Worm (Caenorhabditis elegans) whole organism, young adult: ENCODE measurements around the gene R03G8.1.

Source experiments
- D2030.7 ChIP-seq: fragments of 200-800 bp; sonication (Bioruptor generic); IDR thresholded peaks from 2 replicates; pipeline ENCODE4 v1.3.6; 2022; ENCODE audit warnings: missing genetic modification reagents, missing genetic modification characterization, missing compliant biosample characterization
- F52B5.7 ChIP-seq: sonication (generic microtip); optimal IDR thresholded peaks from 2 replicates; lab custom pipeline; 2016; ENCODE audit warnings: mild to moderate bottlenecking, missing genetic modification characterization, missing compliant biosample characterization
- F57C9.4 ChIP-seq: sonication (generic microtip); optimal IDR thresholded peaks from 2 replicates; lab custom pipeline; 2017; ENCODE audit warnings: mild to moderate bottlenecking, missing genetic modification characterization, missing compliant biosample characterization
- Y56A3A.18 ChIP-seq: fragments of 200-800 bp; sonication (Bioruptor generic); IDR thresholded peaks from 2 replicates; pipeline ENCODE4 v1.3.6; 2022; ENCODE audit warnings: missing genetic modification reagents, missing genetic modification characterization, missing compliant biosample characterization
- Y79H2A.3 ChIP-seq: fragments of 200-800 bp; sonication (Bioruptor generic); conservative IDR thresholded peaks from 2 replicates; pipeline ENCODE4 v1.3.6; 2022; ENCODE audit warnings: missing genetic modification reagents, missing genetic modification characterization, missing compliant biosample characterization
- ZK185.1 ChIP-seq: sonication (generic microtip); optimal IDR thresholded peaks from 2 replicates; lab custom pipeline; 2016; ENCODE audit warnings: mild to moderate bottlenecking, missing genetic modification characterization, missing compliant biosample characterization; ENCODE audit not compliant: poor library complexity, severe bottlenecking
- ama-1 ChIP-seq, 3 experiments: fragments of 150-350 bp in 1 of 3; sonication (generic microtip) in 2 of 3; optimal IDR thresholded peaks; 2 replicates each; lab custom pipeline; 2014 to 2018; ENCODE audit warnings: missing biosample characterization in 2 of 3, missing genetic modification characterization in 2 of 3, missing genetic modification reagents in 2 of 3
- aptf-2 ChIP-seq: fragments of 200-800 bp; sonication (Bioruptor generic); conservative IDR thresholded peaks from 2 replicates; pipeline ENCODE4 v1.3.6; 2022; ENCODE audit warnings: missing genetic modification reagents, missing genetic modification characterization, missing compliant biosample characterization
- aptf-3 ChIP-seq: fragments of 200-800 bp; sonication (Bioruptor generic); IDR thresholded peaks from 2 replicates; pipeline ENCODE4 v1.3.6; 2022; ENCODE audit warnings: missing genetic modification characterization, missing compliant biosample characterization
- athp-1 ChIP-seq: sonication (generic microtip); optimal IDR thresholded peaks from 2 replicates; lab custom pipeline; 2017; ENCODE audit warnings: mild to moderate bottlenecking, missing genetic modification characterization, missing compliant biosample characterization
- bed-2 ChIP-seq: fragments of 200-800 bp; sonication (Bioruptor generic); IDR thresholded peaks from 2 replicates; pipeline ENCODE4 v1.3.6; 2022; ENCODE audit warnings: missing genetic modification reagents, missing genetic modification characterization, missing compliant biosample characterization
- ccch-3 ChIP-seq: fragments of 200-800 bp; sonication (Bioruptor generic); optimal IDR thresholded peaks from 2 replicates; lab custom pipeline; 2018; ENCODE audit warnings: mild to moderate bottlenecking, missing genetic modification characterization, missing compliant biosample characterization
- cebp-2 ChIP-seq: fragments of 200-800 bp; sonication (Bioruptor generic); IDR thresholded peaks from 2 replicates; pipeline ENCODE4 v1.3.6; 2022; ENCODE audit warnings: missing genetic modification characterization, missing compliant biosample characterization
- ceh-91 ChIP-seq: fragments of 200-800 bp; sonication (Bioruptor generic); IDR thresholded peaks from 2 replicates; pipeline ENCODE4 v1.3.6; 2022; ENCODE audit warnings: missing genetic modification reagents, missing genetic modification characterization, missing compliant biosample characterization
- dox-1 ChIP-seq: fragments of 200-800 bp; sonication (Bioruptor generic); IDR thresholded peaks from 2 replicates; pipeline ENCODE4 v1.3.6; 2022; ENCODE audit warnings: missing genetic modification reagents, missing genetic modification characterization, missing compliant biosample characterization
- ekl-4 ChIP-seq: fragments of 200-800 bp; sonication (Bioruptor generic); IDR thresholded peaks from 2 replicates; pipeline ENCODE4 v1.3.6; 2022; ENCODE audit warnings: missing genetic modification reagents, missing genetic modification characterization, missing compliant biosample characterization
- ets-4 ChIP-seq: fragments of 200-800 bp; sonication (Bioruptor generic); optimal IDR thresholded peaks from 2 replicates; lab custom pipeline; 2018; ENCODE audit warnings: mild to moderate bottlenecking, missing genetic modification characterization, missing compliant biosample characterization
- fkh-3 ChIP-seq: sonication (generic microtip); optimal IDR thresholded peaks from 2 replicates; lab custom pipeline; 2016; ENCODE audit warnings: mild to moderate bottlenecking, missing genetic modification characterization, missing compliant biosample characterization
- him-1 ChIP-seq: sonication (generic microtip); optimal IDR thresholded peaks from 2 replicates; lab custom pipeline; 2016; ENCODE audit warnings: missing genotype, missing genetic modification reagents, missing genetic modification characterization, missing compliant biosample characterization
- hmg-1.2 ChIP-seq: fragments of 200-800 bp; sonication (Bioruptor generic); IDR thresholded peaks from 2 replicates; pipeline ENCODE4 v1.3.6; 2022; ENCODE audit warnings: missing genetic modification reagents, missing genetic modification characterization, missing compliant biosample characterization
- hrde-1 ChIP-seq: sonication (generic microtip); optimal IDR thresholded peaks from 2 replicates; lab custom pipeline; 2016; ENCODE audit warnings: missing genetic modification characterization, mild to moderate bottlenecking, missing compliant biosample characterization, moderate library complexity, missing genotype, missing genetic modification reagents, borderline replicate concordance
- hsf-1 ChIP-seq: fragments of 200-800 bp; sonication (Bioruptor generic); IDR thresholded peaks from 2 replicates; pipeline ENCODE4 v1.3.6; 2022; ENCODE audit warnings: missing genetic modification reagents, missing genetic modification characterization, missing compliant biosample characterization
- let-526 ChIP-seq: fragments of 200-800 bp; sonication (Bioruptor generic); IDR thresholded peaks from 2 replicates; pipeline ENCODE4 v1.3.6; 2022; ENCODE audit warnings: missing genetic modification reagents, missing genetic modification characterization, missing compliant biosample characterization
- let-607 ChIP-seq, 2 experiments: fragments of 200-800 bp in 1 of 2; sonication (Bioruptor generic) in 1 of 2; sonication (generic microtip) in 1 of 2; optimal IDR thresholded peaks; 2 replicates each; lab custom pipeline; 2016 to 2018; ENCODE audit warnings: mild to moderate bottlenecking in 2 of 2, missing compliant biosample characterization in 2 of 2, missing genetic modification characterization in 2 of 2, moderate library complexity in 2 of 2, missing genotype in 1 of 2
- lin-26 ChIP-seq: fragments of 200-800 bp; sonication (Bioruptor generic); IDR thresholded peaks from 2 replicates; pipeline ENCODE4 v1.3.6; 2022; ENCODE audit warnings: missing genetic modification reagents, missing genetic modification characterization, missing compliant biosample characterization
- lin-35 ChIP-seq, 3 experiments: fragments of 150-350 bp in 2 of 3; sonication (generic microtip) in 1 of 3; optimal IDR thresholded peaks; 2 replicates each; lab custom pipeline; 2014 to 2018; ENCODE audit warnings: missing biosample characterization in 3 of 3, missing genetic modification characterization in 3 of 3, missing genetic modification reagents in 3 of 3
- lin-54 ChIP-seq: fragments of 200-800 bp; sonication (Bioruptor generic); optimal IDR thresholded peaks from 2 replicates; lab custom pipeline; 2018; ENCODE audit warnings: mild to moderate bottlenecking, missing genetic modification characterization, missing compliant biosample characterization
- lsy-27 ChIP-seq: sonication (generic microtip); optimal IDR thresholded peaks from 2 replicates; lab custom pipeline; 2017; ENCODE audit warnings: missing genetic modification characterization, mild to moderate bottlenecking, missing compliant biosample characterization, antibody characterized with exemption, missing genotype, borderline replicate concordance; ENCODE audit not compliant: insufficient read depth
- madf-10 ChIP-seq: sonication (generic microtip); optimal IDR thresholded peaks from 2 replicates; lab custom pipeline; 2016; ENCODE audit warnings: mild to moderate bottlenecking, missing genetic modification characterization, missing compliant biosample characterization
- mes-4 ChIP-seq: sonication (generic microtip); optimal IDR thresholded peaks from 2 replicates; lab custom pipeline; 2016; ENCODE audit warnings: missing genotype, missing genetic modification characterization, missing compliant biosample characterization
- mxl-1 ChIP-seq: sonication (generic microtip); optimal IDR thresholded peaks from 2 replicates; lab custom pipeline; 2016; ENCODE audit warnings: missing genetic modification characterization, missing compliant biosample characterization
- nfyb-1 ChIP-seq: fragments of 200-800 bp; sonication (Bioruptor generic); IDR thresholded peaks from 2 replicates; pipeline ENCODE4 v1.3.6; 2022; ENCODE audit warnings: missing genetic modification reagents, missing genetic modification characterization, missing compliant biosample characterization
- sea-2 ChIP-seq: fragments of 200-800 bp; sonication (Bioruptor generic); IDR thresholded peaks from 2 replicates; pipeline ENCODE4 v1.3.6; 2022; ENCODE audit warnings: missing genetic modification characterization, missing compliant biosample characterization
- snpc-3.4 ChIP-seq: sonication (generic microtip); optimal IDR thresholded peaks from 2 replicates; lab custom pipeline; 2017; ENCODE audit warnings: missing genetic modification characterization, mild to moderate bottlenecking, missing compliant biosample characterization, antibody characterized with exemption, moderate library complexity, missing genotype, missing genetic modification reagents
- somi-1 ChIP-seq: fragments of 200-800 bp; sonication (Bioruptor generic); optimal IDR thresholded peaks from 2 replicates; lab custom pipeline; 2018; ENCODE audit warnings: mild to moderate bottlenecking, missing genetic modification characterization, missing compliant biosample characterization
- sptf-2 ChIP-seq: fragments of 200-800 bp; sonication (Bioruptor generic); optimal IDR thresholded peaks from 2 replicates; lab custom pipeline; 2018; ENCODE audit warnings: mild to moderate bottlenecking, missing genetic modification characterization, missing compliant biosample characterization
- tbp1 ChIP-seq: fragments of 200-800 bp; sonication (Bioruptor generic); optimal IDR thresholded peaks from 2 replicates; lab custom pipeline; 2018; ENCODE audit warnings: mild to moderate bottlenecking, missing genetic modification characterization, missing compliant biosample characterization
- zfh-2 ChIP-seq: fragments of 200-800 bp; sonication (Bioruptor generic); conservative IDR thresholded peaks from 2 replicates; pipeline ENCODE4 v1.3.6; 2022; ENCODE audit warnings: missing genetic modification reagents, missing genetic modification characterization, missing compliant biosample characterization
- ztf-26 ChIP-seq: sonication (generic microtip); optimal IDR thresholded peaks from 2 replicates; lab custom pipeline; 2017; ENCODE audit warnings: missing genetic modification characterization, missing compliant biosample characterization
- ztf-28 ChIP-seq: fragments of 200-800 bp; sonication (Bioruptor generic); IDR thresholded peaks from 2 replicates; pipeline ENCODE4 v1.3.6; 2022; ENCODE audit warnings: missing genetic modification reagents, missing genetic modification characterization, missing compliant biosample characterization

The R03G8.1 gene

ce11 chrX:13082326-13082725 is 2.0 kb upstream of the R03G8.1 start, which contains the start of gene str-10:
str-10 (plus strand) TSS chrX:13082626.
- no peak for TF ChIP-seq bed-2 (GFP tag; lab: Robert Waterston, UW)
- TF ChIP-seq mxl-1 (tag; lab: Kevin White, UChicago) = no peak
- no peak for TF ChIP-seq ztf-28 (GFP tag; lab: Robert Waterston, UW)
- no peak for TF ChIP-seq dox-1 (GFP tag; lab: Robert Waterston, UW)
- TF ChIP-seq somi-1 (GFP tag; lab: Kevin White, UChicago) = no peak
- no peak for TF ChIP-seq madf-10 (tag; lab: Kevin White, UChicago)
- no peak for TF ChIP-seq tbp1 (GFP tag; lab: Kevin White, UChicago)
- no peak for TF ChIP-seq ceh-91
- no peak for TF ChIP-seq athp-1
- TF ChIP-seq let-526 = no peak
- no peak for TF ChIP-seq F57C9.4 (tag; lab: Kevin White, UChicago)
- no peak for TF ChIP-seq ZK185.1 (tag; lab: Kevin White, UChicago)
- no peak for TF ChIP-seq hmg-1.2
- no peak for TF ChIP-seq him-1 (tag; lab: Kevin White, UChicago)
- TF ChIP-seq, all 124 proteins: peak for 0

DNA sequence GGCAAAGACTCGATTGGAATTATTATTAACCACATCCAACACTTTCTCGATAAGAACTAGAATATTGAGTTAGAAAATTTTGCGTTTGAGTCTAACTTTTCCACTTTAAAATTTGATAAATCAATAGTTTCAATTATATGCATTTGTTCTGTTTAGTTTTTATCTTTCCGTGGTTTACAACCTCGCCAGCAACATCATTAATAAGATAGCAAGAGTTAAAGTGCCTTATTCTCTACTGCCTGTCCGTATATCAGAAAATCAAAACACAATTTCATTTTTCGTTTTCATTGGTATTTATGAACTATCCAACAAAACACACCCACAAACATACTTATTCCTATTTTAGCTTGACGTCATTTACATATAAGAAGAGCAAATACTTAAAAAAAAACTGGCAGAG is 4.2 kb downstream of the R03G8.1 start:
- TF ChIP-seq ztf-26 (tag; lab: Kevin White, UChicago) (no peak), ets-4 (GFP tag; lab: Kevin White, UChicago) (no peak), snpc-3.4 (no peak), lin-26 (GFP tag; lab: Robert Waterston, UW) (no peak), ccch-3 (no peak), Y56A3A.18 (GFP tag; lab: Robert Waterston, UW) (no peak), bed-2 (GFP tag; lab: Robert Waterston, UW) (no peak), let-607 (tag; optimal IDR thresholded peaks at IDR 0.05; lab: Kevin White, UChicago) (no peak), aptf-3 (GFP tag; lab: Robert Waterston, UW) (no peak), D2030.7 (GFP tag; lab: Robert Waterston, UW) (no peak), sea-2 (no peak)
- TF ChIP-seq, all 124 proteins: peak for 0

ce11 chrX:13090665-13091064 is 6.3 kb downstream of the R03G8.1 start, which contains the start of gene R03G8.3:
R03G8.3 (plus strand) TSS chrX:13090965.
- no peak for TF ChIP-seq nfyb-1 (GFP tag; lab: Robert Waterston, UW)

ce11 chrX:13091199-13091598 is 6.8 kb downstream of the R03G8.1 start:
- no peak for TF ChIP-seq hrde-1
- no peak for TF ChIP-seq lin-54 (GFP tag; lab: Kevin White, UChicago)
- TF ChIP-seq sptf-2 (GFP tag; lab: Kevin White, UChicago) = no peak
- TF ChIP-seq nfyb-1 (GFP tag; lab: Robert Waterston, UW) = no peak
- no peak for TF ChIP-seq mes-4
- no peak for TF ChIP-seq ekl-4 (GFP tag; lab: Robert Waterston, UW)
- TF ChIP-seq, all 124 proteins: peak for 0

ce11 chrX:13100410-13100809 is 16.0 kb downstream of the R03G8.1 start, which contains the start of gene R03G8.6:
R03G8.6 (minus strand) TSS chrX:13100510.
- TF ChIP-seq aptf-2 (GFP tag; lab: Robert Waterston, UW) (no peak), fkh-3 (tag; lab: Kevin White, UChicago) (no peak), Y79H2A.3 (no peak), ccch-3 (no peak), F52B5.7 (tag; lab: Kevin White, UChicago) (no peak), zfh-2 (GFP tag; lab: Robert Waterston, UW) (no peak), cebp-2 (GFP tag; lab: Robert Waterston, UW) (no peak), mes-4 (no peak), ceh-91 (no peak), hsf-1 (no peak), lsy-27 (tag; lab: Kevin White, UChicago) (no peak), ekl-4 (GFP tag; lab: Robert Waterston, UW) (no peak), lin-35 (GFP tag; optimal IDR thresholded peaks at IDR 0.05; lab: Kevin White, UChicago) (no peak), madf-10 (tag; lab: Kevin White, UChicago) (no peak), ama-1 (optimal IDR thresholded peaks at IDR 0.05; lab: Kevin White, UChicago) (no peak), ama-1 (GFP tag; optimal IDR thresholded peaks at IDR 0.05; lab: Kevin White, UChicago) (no peak)
